Fruit fly (Drosophila melanogaster): Measurements from ENCODE around the gene CG10834.

- TF ChIP-seq Pif1B (GFP tag; optimal IDR thresholded peaks at IDR 0.05) = no peak
- TF ChIP-seq CG14655 (GFP tag; optimal IDR thresholded peaks at IDR 0.05) = no peak
- TF ChIP-seq CG17806 (tag; optimal IDR thresholded peaks at IDR 0.05) = no peak
- TF ChIP-seq rn (GFP tag; IDR thresholded peaks at IDR 0.05) = no peak
- no peak for TF ChIP-seq Ets98B (GFP tag; IDR thresholded peaks at IDR 0.05)
- TF ChIP-seq CG13204 (GFP tag; optimal IDR thresholded peaks at IDR 0.05) = no peak
Measured at dm6 chr2L:22151323-22151722, 44.2 kb upstream of the CG10834 start, which contains the start of gene dunk.
